Worm (Caenorhabditis elegans) whole organism, L1 larva: Measurements from ENCODE around the gene srg-4.

Experiments used
- C04F5.9 ChIP-seq: sonication (generic microtip); optimal IDR thresholded peaks from 2 replicates; lab custom pipeline; 2016; ENCODE audit warnings: missing genetic modification characterization, missing compliant biosample characterization
- C16A3.4 ChIP-seq: fragments of 150-350 bp; optimal IDR thresholded peaks from 2 replicates; lab custom pipeline; 2014; ENCODE audit warnings: missing biosample characterization, missing genetic modification characterization
- C34B4.2 ChIP-seq: sonication (generic microtip); optimal IDR thresholded peaks from 2 replicates; lab custom pipeline; 2017; ENCODE audit warnings: mild to moderate bottlenecking, missing genetic modification characterization, missing compliant biosample characterization
- Y116A8C.19 ChIP-seq: sonication (generic microtip); optimal IDR thresholded peaks from 2 replicates; lab custom pipeline; 2016; ENCODE audit warnings: missing compliant biosample characterization, missing genetic modification characterization, borderline replicate concordance
- aha-1 ChIP-seq: fragments of 150-350 bp; optimal IDR thresholded peaks from 2 replicates; lab custom pipeline; 2014; ENCODE audit warnings: missing biosample characterization, missing genetic modification characterization
- blmp-1 ChIP-seq: fragments of 150-350 bp; optimal IDR thresholded peaks from 2 replicates; lab custom pipeline; 2014; ENCODE audit warnings: missing biosample characterization, missing genetic modification characterization
- ceh-8 ChIP-seq: fragments of 200-800 bp; sonication (Bioruptor generic); optimal IDR thresholded peaks from 2 replicates; lab custom pipeline; 2018; ENCODE audit warnings: mild to moderate bottlenecking, missing genetic modification characterization, moderate library complexity, missing compliant biosample characterization
- ceh-82 ChIP-seq, 3 experiments: fragments of 150-350 bp in 1 of 3; sonication (generic microtip) in 2 of 3; optimal IDR thresholded peaks; 2 replicates each; lab custom pipeline; 2014 to 2017; ENCODE audit warnings: missing biosample characterization in 3 of 3, missing genetic modification characterization in 3 of 3
- ceh-88 ChIP-seq: fragments of 200-800 bp; sonication (Bioruptor generic); IDR thresholded peaks from 2 replicates; pipeline ENCODE4 v1.3.6; 2022; ENCODE audit warnings: missing genetic modification characterization, missing compliant biosample characterization
- ces-1 ChIP-seq: fragments of 150-350 bp; optimal IDR thresholded peaks from 2 replicates; lab custom pipeline; 2014; ENCODE audit warnings: missing biosample characterization, missing genetic modification reagents, missing genetic modification characterization
- dpl-1 ChIP-seq, 3 experiments: fragments of 150-350 bp in 2 of 3; sonication (generic microtip) in 1 of 3; optimal IDR thresholded peaks; 2 replicates each; lab custom pipeline; 2014 to 2017; ENCODE audit warnings: missing biosample characterization in 3 of 3, missing genetic modification characterization in 3 of 3, missing genetic modification reagents in 3 of 3
- dsc-1 ChIP-seq: sonication (generic microtip); optimal IDR thresholded peaks from 2 replicates; lab custom pipeline; 2016; ENCODE audit warnings: mild to moderate bottlenecking, missing genetic modification characterization, missing compliant biosample characterization
- efl-1 ChIP-seq, 4 experiments: fragments of 150-350 bp; optimal IDR thresholded peaks in 3 of 4; peaks in 1 of 4; 1 replicate in 1 of 4; 2 replicates in 3 of 4; lab custom pipeline; 2014; ENCODE audit warnings: missing biosample characterization in 2 of 4, missing genetic modification characterization in 2 of 4, missing genetic modification reagents in 2 of 4
- efl-3 ChIP-seq: fragments of 200-800 bp; sonication (Bioruptor generic); optimal IDR thresholded peaks from 2 replicates; lab custom pipeline; 2018; ENCODE audit warnings: mild to moderate bottlenecking, missing genetic modification characterization, missing compliant biosample characterization
- egl-13 ChIP-seq: sonication (generic microtip); optimal IDR thresholded peaks from 2 replicates; lab custom pipeline; 2016; ENCODE audit warnings: missing genotype, missing genetic modification reagents, missing genetic modification characterization, missing compliant biosample characterization
- fkh-4 ChIP-seq: sonication (generic microtip); optimal IDR thresholded peaks from 2 replicates; lab custom pipeline; 2016; ENCODE audit warnings: missing compliant biosample characterization, missing genetic modification characterization, borderline replicate concordance
- fkh-8 ChIP-seq: sonication (generic microtip); optimal IDR thresholded peaks from 2 replicates; lab custom pipeline; 2016; ENCODE audit warnings: mild to moderate bottlenecking, missing genetic modification characterization, missing compliant biosample characterization
- fos-1 ChIP-seq: fragments of 150-350 bp; optimal IDR thresholded peaks from 2 replicates; lab custom pipeline; 2014; ENCODE audit warnings: missing biosample characterization, missing genetic modification characterization
- hpl-2 ChIP-seq: fragments of 150-350 bp; optimal IDR thresholded peaks from 2 replicates; lab custom pipeline; 2014; ENCODE audit warnings: missing biosample characterization, missing genetic modification reagents, missing genetic modification characterization
- irx-1 ChIP-seq: sonication (generic microtip); optimal IDR thresholded peaks from 2 replicates; lab custom pipeline; 2016; ENCODE audit warnings: missing genetic modification characterization, missing compliant biosample characterization
- isw-1 ChIP-seq: fragments of 200-800 bp; sonication (Bioruptor generic); IDR thresholded peaks from 2 replicates; pipeline ENCODE4 v1.3.6; 2022; ENCODE audit warnings: missing genetic modification characterization, missing compliant biosample characterization
- lin-13 ChIP-seq: fragments of 150-350 bp; optimal IDR thresholded peaks from 2 replicates; lab custom pipeline; 2014; ENCODE audit warnings: missing biosample characterization, missing genetic modification reagents, missing genetic modification characterization
- lin-15B ChIP-seq: fragments of 150-350 bp; sonication (generic microtip); optimal IDR thresholded peaks from 3 replicates; lab custom pipeline; 2014; ENCODE audit warnings: missing biosample characterization, missing genetic modification characterization
- lin-39 ChIP-seq: fragments of 150-350 bp; optimal IDR thresholded peaks from 2 replicates; lab custom pipeline; 2014; ENCODE audit warnings: missing biosample characterization, missing genetic modification reagents, missing genetic modification characterization
- lir-3 ChIP-seq: sonication (generic microtip); optimal IDR thresholded peaks from 2 replicates; lab custom pipeline; 2016; ENCODE audit warnings: mild to moderate bottlenecking, missing genetic modification characterization, moderate library complexity, missing compliant biosample characterization; ENCODE audit not compliant: poor library complexity
- lsy-2 ChIP-seq, 2 experiments: fragments of 150-350 bp; optimal IDR thresholded peaks; 2 replicates each; lab custom pipeline; 2014; ENCODE audit warnings: missing biosample characterization in 2 of 2, missing genetic modification characterization in 2 of 2
- mab-9 ChIP-seq: fragments of 200-800 bp; sonication (Bioruptor generic); IDR thresholded peaks from 2 replicates; pipeline ENCODE4 v1.3.6; 2022; ENCODE audit warnings: missing genetic modification reagents, missing genetic modification characterization, missing compliant biosample characterization
- mep-1 ChIP-seq: fragments of 150-350 bp; optimal IDR thresholded peaks from 2 replicates; lab custom pipeline; 2014; ENCODE audit warnings: missing biosample characterization, missing genetic modification characterization
- nhr-11 ChIP-seq: fragments of 150-350 bp; optimal IDR thresholded peaks from 2 replicates; lab custom pipeline; 2014; ENCODE audit warnings: missing biosample characterization, missing genetic modification characterization
- nhr-20 ChIP-seq: sonication (generic microtip); optimal IDR thresholded peaks from 2 replicates; lab custom pipeline; 2016; ENCODE audit warnings: mild to moderate bottlenecking, missing genetic modification characterization, missing compliant biosample characterization
- nhr-84 ChIP-seq: sonication (generic microtip); optimal IDR thresholded peaks from 2 replicates; lab custom pipeline; 2017; ENCODE audit warnings: missing biosample characterization, missing genetic modification characterization
- nhr-90 ChIP-seq: sonication (generic microtip); optimal IDR thresholded peaks from 2 replicates; lab custom pipeline; 2016; ENCODE audit warnings: mild to moderate bottlenecking, missing genetic modification characterization, missing compliant biosample characterization; ENCODE audit not compliant: poor library complexity
- pax-3 ChIP-seq: fragments of 200-800 bp; sonication (Bioruptor generic); optimal IDR thresholded peaks from 2 replicates; lab custom pipeline; 2018; ENCODE audit warnings: mild to moderate bottlenecking, missing genetic modification characterization, moderate library complexity, missing compliant biosample characterization
- skn-1 ChIP-seq: fragments of 150-350 bp; optimal IDR thresholded peaks from 2 replicates; lab custom pipeline; 2014; ENCODE audit warnings: missing biosample characterization, missing genetic modification characterization
- snpc-4 ChIP-seq: fragments of 150-350 bp; optimal IDR thresholded peaks from 2 replicates; lab custom pipeline; 2014; ENCODE audit warnings: missing biosample characterization, missing genetic modification characterization
- sox-4 ChIP-seq: sonication (generic microtip); optimal IDR thresholded peaks from 2 replicates; lab custom pipeline; 2016; ENCODE audit warnings: missing genetic modification characterization, missing compliant biosample characterization
- sptf-1 ChIP-seq: fragments of 150-350 bp; optimal IDR thresholded peaks from 2 replicates; lab custom pipeline; 2014; ENCODE audit warnings: missing biosample characterization, missing genetic modification characterization
- sup-37 ChIP-seq: fragments of 200-800 bp; sonication (Bioruptor generic); optimal IDR thresholded peaks from 2 replicates; lab custom pipeline; 2018; ENCODE audit warnings: mild to moderate bottlenecking, missing genetic modification characterization, missing compliant biosample characterization
- swsn-7 ChIP-seq: sonication (generic microtip); optimal IDR thresholded peaks from 2 replicates; lab custom pipeline; 2016; ENCODE audit warnings: missing genetic modification characterization, missing compliant biosample characterization
- tbx-2 ChIP-seq: sonication (generic microtip); optimal IDR thresholded peaks from 2 replicates; lab custom pipeline; 2016; ENCODE audit warnings: missing genetic modification characterization, missing compliant biosample characterization
- unc-130 ChIP-seq: fragments of 150-350 bp; optimal IDR thresholded peaks from 2 replicates; lab custom pipeline; 2017; ENCODE audit warnings: missing biosample characterization, missing genetic modification characterization, inconsistent platforms
- unc-30 ChIP-seq: sonication (generic microtip); optimal IDR thresholded peaks from 2 replicates; lab custom pipeline; 2017; ENCODE audit warnings: missing biosample characterization, missing genetic modification characterization
- unc-62 ChIP-seq: fragments of 150-350 bp; optimal IDR thresholded peaks from 2 replicates; lab custom pipeline; 2014; ENCODE audit warnings: missing biosample characterization, missing genetic modification reagents, missing genetic modification characterization
- unc-86 ChIP-seq: sonication (generic microtip); optimal IDR thresholded peaks from 2 replicates; lab custom pipeline; 2016; ENCODE audit warnings: missing genetic modification characterization, missing compliant biosample characterization
- vab-15 ChIP-seq: sonication (generic microtip); optimal IDR thresholded peaks from 2 replicates; lab custom pipeline; 2017; ENCODE audit warnings: missing genotype, mild to moderate bottlenecking, missing genetic modification characterization, missing compliant biosample characterization
- xbp-1 ChIP-seq: sonication (generic microtip); optimal IDR thresholded peaks from 2 replicates; lab custom pipeline; 2016; ENCODE audit warnings: missing genetic modification characterization, missing compliant biosample characterization
- ztf-4 ChIP-seq: fragments of 150-350 bp; optimal IDR thresholded peaks from 2 replicates; lab custom pipeline; 2014; ENCODE audit warnings: missing biosample characterization, missing genetic modification characterization

Gene srg-4

DNA sequence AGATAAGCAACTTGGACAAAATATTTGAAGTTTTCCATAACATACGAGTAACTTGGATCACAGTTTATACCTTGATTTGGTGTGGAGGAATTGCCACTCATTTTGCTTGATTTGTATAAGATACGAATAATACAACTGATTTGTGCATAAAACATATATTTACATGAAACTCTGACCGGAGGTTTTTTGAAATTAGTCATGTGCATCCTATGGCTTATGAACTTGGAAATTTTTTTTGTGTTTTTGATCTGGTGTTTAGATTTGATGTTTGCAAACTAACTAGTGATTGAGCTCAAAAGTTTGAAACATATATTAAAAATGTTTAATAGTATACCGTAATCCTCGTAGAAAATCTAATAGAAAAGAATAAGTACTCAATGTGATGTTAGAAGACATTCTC lies 7.1 kb downstream of the srg-4 start, which contains the start of gene srg-8:
Gene srg-8, minus strand, starts transcription at position 101 of the 400 bp plus-strand sequence.
- TF ChIP-seq vab-15 (tag; lab: Kevin White, UChicago) (no peak), sox-4 (no peak), pax-3 (no peak), swsn-7 (tag; lab: Kevin White, UChicago) (no peak), snpc-4 (tag; lab: Kevin White, UChicago) (no peak), lin-13 (GFP tag; lab: Kevin White, UChicago) (no peak), lin-39 (tag; lab: Kevin White, UChicago) (no peak), nhr-20 (tag; lab: Kevin White, UChicago) (no peak), isw-1 (GFP tag; lab: Robert Waterston, UW) (no peak), unc-86 (tag; lab: Kevin White, UChicago) (no peak), nhr-84 (tag; lab: Kevin White, UChicago) (no peak)

ce11 chrIII:6251511-6251910 lies 10.4 kb downstream of the srg-4 start, which contains the start of gene amdh-1:
Gene amdh-1, plus strand, starts transcription at chrIII:6251811.
- no peak for TF ChIP-seq dpl-1 (GFP tag; optimal IDR thresholded peaks at IDR 0.05; lab: Kevin White, UChicago)
- no peak for TF ChIP-seq unc-86 (tag; lab: Kevin White, UChicago)
- TF ChIP-seq isw-1 (GFP tag; lab: Robert Waterston, UW) = no peak
- no peak for TF ChIP-seq efl-1 (optimal IDR thresholded peaks at IDR 0.05; lab: Kevin White, UChicago)
- TF ChIP-seq efl-1 (GFP tag; optimal IDR thresholded peaks at IDR 0.05 in 1 of 2; lab: Kevin White, UChicago) = no peak
- TF ChIP-seq irx-1 (tag; lab: Kevin White, UChicago) = no peak
- no peak for TF ChIP-seq unc-30 (tag; lab: Kevin White, UChicago)
- no peak for TF ChIP-seq ztf-4

DNA sequence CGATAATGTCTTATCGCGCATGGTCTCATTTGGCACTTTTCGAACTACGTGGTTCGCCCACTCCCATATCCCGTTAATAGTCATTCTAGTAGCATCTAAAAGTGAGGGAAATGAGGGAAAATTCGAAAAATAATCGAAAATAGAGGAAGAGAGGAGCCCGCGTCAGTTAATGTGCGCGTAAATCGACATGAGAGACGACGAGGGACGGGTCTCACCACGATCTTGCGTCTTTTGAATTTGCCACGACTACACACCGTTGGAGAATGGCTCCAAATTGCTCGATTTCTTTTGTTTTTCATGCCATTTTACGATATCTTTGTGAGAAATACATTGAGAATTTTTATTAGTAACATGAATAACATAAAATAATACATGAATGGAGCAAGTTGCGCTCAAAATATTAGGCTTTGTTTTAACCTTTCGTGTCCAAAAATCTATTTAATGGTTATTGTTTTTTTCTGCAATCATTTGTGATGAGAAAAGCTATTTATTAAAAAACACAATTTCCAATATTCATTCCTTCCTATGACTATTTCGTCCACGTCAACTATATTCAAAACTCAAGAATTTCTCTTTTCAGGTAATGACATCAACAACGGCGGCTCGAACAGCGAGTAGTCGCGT lies 13.7 kb downstream of the srg-4 start, which contains the start of the genes gen-1 and stt-3:
Gene gen-1, minus strand, starts transcription at position 95 of the 624 bp plus-strand sequence.
Gene stt-3, plus strand, starts transcription at position 574 of the 624 bp plus-strand sequence.
- no peak for TF ChIP-seq ceh-88 (GFP tag; lab: Robert Waterston, UW)
- peak; percentile 46 to 50 for TF ChIP-seq efl-1 (optimal IDR thresholded peaks at IDR 0.05; lab: Kevin White, UChicago)
- TF ChIP-seq efl-1 (GFP tag; optimal IDR thresholded peaks at IDR 0.05 in 1 of 2; lab: Kevin White, UChicago) = peak; percentile 21 to 90
- TF ChIP-seq skn-1 (tag; lab: Kevin White, UChicago) = no peak
- TF ChIP-seq xbp-1 (tag; lab: Kevin White, UChicago) = peak; percentile 2
- no peak for TF ChIP-seq fkh-4 (tag; lab: Kevin White, UChicago)
- TF ChIP-seq egl-13 = no peak
- no peak for TF ChIP-seq Y116A8C.19 (tag; lab: Kevin White, UChicago)
- TF ChIP-seq C34B4.2 (tag; lab: Kevin White, UChicago) = no peak
- no peak for TF ChIP-seq ceh-82 (tag; optimal IDR thresholded peaks at IDR 0.05; lab: Kevin White, UChicago)
- no peak for TF ChIP-seq aha-1 (tag; lab: Kevin White, UChicago)
- no peak for TF ChIP-seq C04F5.9 (tag; lab: Kevin White, UChicago)
- TF ChIP-seq unc-130 (tag; lab: Kevin White, UChicago) = no peak
- no peak for TF ChIP-seq hpl-2 (GFP tag; lab: Kevin White, UChicago)
- no peak for TF ChIP-seq efl-3 (GFP tag; lab: Kevin White, UChicago)
- TF ChIP-seq ces-1 = no peak
- TF ChIP-seq sptf-1 (tag; lab: Kevin White, UChicago) = no peak
- TF ChIP-seq isw-1 (GFP tag; lab: Robert Waterston, UW) = no peak
- no peak for TF ChIP-seq C16A3.4 (tag; lab: Kevin White, UChicago)
- no peak for TF ChIP-seq dsc-1 (tag; lab: Kevin White, UChicago)
- no peak for TF ChIP-seq fkh-8 (tag; lab: Kevin White, UChicago)
- TF ChIP-seq lir-3 = no peak
- peak in 1 of 2 experiments; percentile 48 for TF ChIP-seq lsy-2 (tag; optimal IDR thresholded peaks at IDR 0.05; lab: Kevin White, UChicago)
- no peak for TF ChIP-seq unc-62
- TF ChIP-seq swsn-7 (tag; lab: Kevin White, UChicago) = no peak
- no peak for TF ChIP-seq nhr-90 (tag; lab: Kevin White, UChicago)
- no peak for TF ChIP-seq blmp-1
- no peak for TF ChIP-seq lin-13 (GFP tag; lab: Kevin White, UChicago)
- no peak for TF ChIP-seq unc-30 (tag; lab: Kevin White, UChicago)
- no peak for TF ChIP-seq sup-37
- TF ChIP-seq tbx-2 (tag; lab: Kevin White, UChicago) = no peak
- TF ChIP-seq ceh-8 (GFP tag; lab: Kevin White, UChicago) = no peak
- no peak for TF ChIP-seq fos-1 (tag; lab: Kevin White, UChicago)
- no peak for TF ChIP-seq mab-9 (GFP tag; lab: Robert Waterston, UW)
- TF ChIP-seq mep-1 (tag; lab: Kevin White, UChicago) = no peak
- TF ChIP-seq unc-86 (tag; lab: Kevin White, UChicago) = no peak
- TF ChIP-seq nhr-11 = no peak
- TF ChIP-seq lin-15B (tag; lab: Kevin White, UChicago) = peak; percentile 1
